Fruit fly (Drosophila melanogaster) Kc167 (cell line): ENCODE data around the gene mon2.

ENCODE experiments used
- Myc ChIP-seq: fragments of >200 bp; optimal IDR thresholded peaks from 2 replicates; lab custom pipeline; 2017; ENCODE audit warnings: missing external identifiers
- Sin3A ChIP-seq: fragments of >200 bp; optimal IDR thresholded peaks from 2 replicates; lab custom pipeline; 2018; ENCODE audit warnings: missing external identifiers
- h ChIP-seq: fragments of >200 bp; optimal IDR thresholded peaks from 3 replicates; lab custom pipeline; 2018; ENCODE audit warnings: missing external identifiers
- insv ChIP-seq: fragments of >200 bp; optimal IDR thresholded peaks from 3 replicates; lab custom pipeline; 2018; ENCODE audit warnings: missing external identifiers
- psq ChIP-seq: fragments of >200 bp; optimal IDR thresholded peaks from 2 replicates; lab custom pipeline; 2017; ENCODE audit warnings: missing external identifiers
- ttk ChIP-seq: sonication (Bioruptor generic); optimal IDR thresholded peaks from 2 replicates; lab custom pipeline; 2017; ENCODE audit warnings: missing external identifiers

The mon2 gene

DNA sequence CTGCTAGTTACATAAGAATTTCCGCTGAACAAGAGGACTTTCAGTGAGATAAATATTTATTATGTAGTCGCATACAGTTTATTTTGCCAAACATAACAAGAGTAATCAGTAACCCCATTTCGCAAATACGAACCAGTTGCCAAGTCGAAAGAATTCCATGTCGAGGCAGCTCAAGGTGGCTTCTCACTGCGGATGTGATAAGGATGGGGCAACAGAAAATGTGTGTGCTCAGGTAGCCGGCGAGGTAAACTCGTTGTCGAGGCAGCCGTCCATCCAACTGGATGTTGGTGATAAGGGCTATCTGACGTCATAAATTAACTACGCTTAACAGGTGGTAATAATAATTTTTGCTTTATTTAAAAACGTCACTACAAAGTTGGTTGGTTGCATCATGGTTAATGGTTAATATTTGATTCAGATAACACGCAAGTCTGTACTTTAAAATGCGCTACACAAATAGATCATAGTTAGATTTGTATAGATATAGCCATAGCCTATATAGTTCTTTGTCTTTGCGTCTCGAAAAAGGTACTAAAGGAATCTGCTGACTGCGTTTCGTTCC lies 7.1 kb downstream of the mon2 start:
- TF ChIP-seq Sin3A (lab: Kevin White, UChicago) (no peak), h (lab: Kevin White, UChicago) (no peak), Myc (no peak), psq (no peak), insv (lab: Kevin White, UChicago) (no peak), ttk (no peak)

DNA sequence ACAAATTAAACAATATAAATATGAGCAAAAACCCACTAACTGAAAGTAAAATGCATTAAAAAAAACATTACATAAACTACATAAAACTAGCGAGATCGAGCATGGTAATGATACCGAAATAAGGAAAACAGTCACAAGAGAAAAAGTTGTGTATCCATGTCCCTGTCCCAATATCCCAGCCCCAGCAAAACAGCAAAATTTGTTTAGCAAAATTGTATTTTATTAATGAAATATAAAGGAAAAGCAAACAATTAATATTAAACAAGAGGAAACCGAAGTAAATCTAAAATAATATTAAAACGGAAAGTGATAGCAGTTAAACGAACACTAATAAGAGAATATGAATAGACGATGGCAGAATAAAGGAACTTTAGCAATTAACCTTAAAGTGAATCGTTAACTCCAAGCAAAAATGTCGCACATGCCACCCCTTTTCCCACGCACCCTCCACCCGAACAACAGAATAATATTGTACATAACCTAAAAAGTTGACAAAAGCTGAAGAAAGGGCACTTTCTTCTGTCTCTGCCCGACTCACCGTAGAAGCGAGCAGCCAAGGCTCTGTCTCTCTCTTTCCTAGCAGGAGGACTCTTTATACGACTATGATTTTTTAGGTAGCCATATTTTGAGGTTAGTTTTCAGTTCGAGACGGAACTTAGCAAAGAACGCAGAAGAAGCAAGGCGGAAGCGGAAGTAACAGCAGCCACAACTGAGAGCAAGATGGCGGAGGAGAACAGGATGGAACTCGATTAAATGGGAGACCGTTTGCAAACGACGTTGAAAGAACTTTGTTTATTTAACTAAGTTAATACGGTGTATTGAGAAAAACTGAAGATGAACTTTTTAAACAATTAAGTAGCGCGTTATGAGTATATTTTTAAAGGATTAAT lies 13.0 kb downstream of the mon2 start:
- TF ChIP-seq psq (no peak), insv (lab: Kevin White, UChicago) (no peak), h (lab: Kevin White, UChicago) (no peak), Sin3A (lab: Kevin White, UChicago) (no peak), ttk (no peak), Myc (no peak)

DNA sequence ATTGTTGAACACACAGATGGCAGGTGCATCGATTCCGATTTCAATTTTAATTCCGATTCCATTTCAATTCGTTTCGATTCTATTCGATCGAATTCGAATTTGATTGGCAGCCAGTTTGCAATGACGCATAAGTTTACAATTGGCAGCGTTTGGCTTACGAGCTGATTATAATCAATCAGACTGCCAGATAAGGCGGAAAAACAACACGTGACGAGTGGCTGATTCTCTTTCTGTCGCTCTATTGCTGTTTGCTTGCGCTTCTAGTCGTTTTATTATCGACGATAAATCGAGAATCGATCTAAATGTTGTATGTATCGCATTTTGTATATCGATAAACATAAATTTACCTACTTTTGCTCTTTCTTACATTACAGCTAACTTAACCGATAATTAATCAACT lies 19.1 kb downstream of the mon2 start:
- TF ChIP-seq Myc: no peak
- no peak for TF ChIP-seq Sin3A (lab: Kevin White, UChicago)
- TF ChIP-seq h (lab: Kevin White, UChicago): no peak
- no peak for TF ChIP-seq psq
- TF ChIP-seq insv (lab: Kevin White, UChicago): no peak
- no peak for TF ChIP-seq ttk

DNA sequence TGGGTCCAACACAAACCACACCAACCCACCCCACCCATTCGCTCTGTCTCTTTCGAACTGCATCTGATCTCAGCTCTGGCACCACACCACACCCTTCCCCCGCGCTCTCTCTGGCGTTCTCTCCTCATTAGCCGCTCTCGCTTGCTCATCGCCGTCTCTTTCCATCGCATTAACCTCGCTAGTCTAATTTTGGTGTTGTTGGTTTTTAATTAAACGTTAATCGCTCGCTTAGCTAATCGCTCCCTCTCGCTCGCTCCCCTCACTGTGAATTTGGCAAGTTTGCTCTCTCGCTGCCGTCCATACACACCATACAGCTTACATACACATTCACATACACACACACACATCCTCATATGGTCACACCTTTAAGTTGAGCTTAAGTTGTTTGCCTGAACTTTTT lies 19.7 kb downstream of the mon2 start:
- TF ChIP-seq insv (lab: Kevin White, UChicago) (no peak), Sin3A (lab: Kevin White, UChicago) (no peak), h (lab: Kevin White, UChicago) (no peak), psq (no peak), ttk (no peak), Myc (no peak)

DNA sequence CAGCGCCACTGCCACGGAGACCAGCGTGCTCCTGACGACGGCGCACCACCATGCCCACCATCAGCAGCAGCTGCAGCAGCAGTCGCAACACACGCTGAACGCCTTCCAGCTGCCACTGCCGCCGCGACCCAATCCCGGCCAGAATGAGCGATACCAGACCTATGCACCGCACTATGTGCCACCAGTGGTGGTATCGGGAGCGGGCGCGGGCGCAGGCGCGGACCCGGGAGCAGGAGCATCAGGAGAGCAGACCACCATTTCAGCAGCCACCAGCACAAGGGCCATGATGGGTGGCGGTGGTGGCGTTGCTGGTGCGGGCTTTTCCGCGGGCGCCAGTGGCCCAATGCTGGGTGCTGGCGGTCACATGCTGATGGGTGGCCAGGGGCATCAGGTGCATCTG lies 20.7 kb downstream of the mon2 start:
- no peak for TF ChIP-seq Myc
- no peak for TF ChIP-seq ttk
- TF ChIP-seq h (lab: Kevin White, UChicago): no peak
- no peak for TF ChIP-seq Sin3A (lab: Kevin White, UChicago)
- TF ChIP-seq psq: no peak
- no peak for TF ChIP-seq insv (lab: Kevin White, UChicago)

DNA sequence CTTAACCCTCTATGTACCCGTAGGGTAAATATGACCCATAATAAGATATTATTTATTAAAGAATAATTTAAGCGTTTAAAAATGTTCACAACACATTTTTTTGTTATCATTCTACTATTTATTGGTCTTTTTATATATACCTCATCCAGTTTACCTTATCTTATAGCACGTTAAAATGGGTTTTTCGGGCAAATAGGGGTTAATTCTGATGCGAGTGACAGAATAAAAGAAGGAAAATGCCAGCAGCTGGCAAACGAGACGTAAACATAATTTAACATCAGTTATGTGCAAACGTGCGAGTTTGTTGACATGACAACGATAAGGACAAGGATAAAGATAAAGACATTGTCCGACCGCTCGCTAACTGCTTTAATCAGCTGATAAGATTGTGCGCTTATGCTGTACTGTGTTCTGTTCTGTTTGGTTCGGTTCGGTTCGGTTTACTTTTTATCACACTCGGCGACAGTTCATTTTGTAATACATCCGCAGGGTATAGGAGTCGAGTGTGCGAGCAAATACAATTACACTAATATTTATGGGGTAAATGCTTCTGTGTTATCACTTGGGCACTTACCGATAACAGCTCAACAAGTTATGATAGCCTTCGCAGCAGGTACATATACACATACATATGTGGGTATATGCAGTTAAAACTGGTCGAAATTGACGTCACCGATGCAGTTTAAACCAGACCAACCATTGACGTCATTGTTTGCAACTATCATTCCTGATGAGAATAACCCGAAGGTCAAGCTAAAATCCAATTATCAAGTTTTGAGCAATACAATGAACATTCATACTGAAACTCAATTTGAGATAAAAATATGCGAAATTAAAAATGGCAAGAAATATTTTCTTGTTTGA lies 23.1 kb downstream of the mon2 start:
- TF ChIP-seq Myc (no peak), h (lab: Kevin White, UChicago) (no peak), Sin3A (lab: Kevin White, UChicago) (no peak), insv (lab: Kevin White, UChicago) (no peak), ttk (no peak), psq (no peak)

DNA sequence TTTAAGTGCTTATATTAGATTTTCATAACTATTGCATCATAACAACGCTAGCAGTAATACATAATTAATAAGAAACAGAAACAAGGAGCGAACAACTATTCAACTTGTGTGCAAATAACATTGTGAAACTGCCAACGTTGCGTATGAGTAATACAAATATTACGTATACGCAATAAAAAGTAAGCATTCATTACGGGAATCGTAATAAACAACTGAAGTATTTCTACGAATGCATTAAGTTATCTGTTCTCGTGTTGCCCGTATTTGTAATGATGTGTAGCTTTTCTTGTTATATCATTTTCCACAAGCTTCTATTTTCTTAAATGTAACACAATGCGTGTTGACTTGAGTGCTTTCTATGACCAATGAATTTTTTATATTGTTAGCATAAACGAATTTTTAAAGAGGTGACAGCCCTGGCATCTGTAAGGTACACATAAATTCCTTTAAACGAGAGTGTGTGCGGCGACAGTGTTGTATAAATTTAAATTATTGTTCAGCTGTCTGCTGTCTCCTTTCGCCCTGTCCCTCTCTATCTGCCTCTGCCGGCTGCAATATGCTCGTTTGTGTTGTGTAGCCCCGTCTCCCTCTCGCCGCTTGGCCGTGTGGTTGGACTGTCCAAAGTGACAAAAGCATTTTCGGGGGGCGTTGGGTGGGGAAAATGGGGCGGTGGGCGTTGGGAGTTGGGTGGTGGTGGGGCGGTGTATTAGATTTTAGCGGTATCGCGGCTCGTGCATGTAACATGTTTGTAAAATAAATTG lies 24.0 kb downstream of the mon2 start:
- TF ChIP-seq ttk (no peak), Sin3A (lab: Kevin White, UChicago) (no peak), Myc (no peak), h (lab: Kevin White, UChicago) (no peak), psq (no peak), insv (lab: Kevin White, UChicago) (no peak)

DNA sequence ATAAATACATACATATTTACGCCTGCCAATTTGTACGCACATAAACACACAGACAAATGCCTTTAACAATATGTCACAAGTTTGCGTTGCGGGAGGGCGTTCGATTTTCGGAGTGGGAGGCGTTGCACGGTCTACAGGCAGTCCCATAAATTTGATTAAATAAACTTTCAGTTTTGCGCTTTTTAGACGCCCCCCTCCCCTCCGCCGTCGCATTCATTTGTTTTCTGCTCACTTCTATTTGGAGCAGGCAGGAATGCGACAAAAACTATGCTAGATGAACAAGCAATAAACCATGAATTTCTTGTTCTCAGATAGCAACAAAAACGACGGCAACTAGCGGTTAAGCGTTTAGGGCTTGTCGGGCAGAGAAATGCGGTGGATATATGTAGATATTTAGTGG lies 24.8 kb downstream of the mon2 start:
- TF ChIP-seq h (lab: Kevin White, UChicago) (no peak), insv (lab: Kevin White, UChicago) (no peak), psq (no peak), Sin3A (lab: Kevin White, UChicago) (no peak), ttk (no peak), Myc (no peak)

DNA sequence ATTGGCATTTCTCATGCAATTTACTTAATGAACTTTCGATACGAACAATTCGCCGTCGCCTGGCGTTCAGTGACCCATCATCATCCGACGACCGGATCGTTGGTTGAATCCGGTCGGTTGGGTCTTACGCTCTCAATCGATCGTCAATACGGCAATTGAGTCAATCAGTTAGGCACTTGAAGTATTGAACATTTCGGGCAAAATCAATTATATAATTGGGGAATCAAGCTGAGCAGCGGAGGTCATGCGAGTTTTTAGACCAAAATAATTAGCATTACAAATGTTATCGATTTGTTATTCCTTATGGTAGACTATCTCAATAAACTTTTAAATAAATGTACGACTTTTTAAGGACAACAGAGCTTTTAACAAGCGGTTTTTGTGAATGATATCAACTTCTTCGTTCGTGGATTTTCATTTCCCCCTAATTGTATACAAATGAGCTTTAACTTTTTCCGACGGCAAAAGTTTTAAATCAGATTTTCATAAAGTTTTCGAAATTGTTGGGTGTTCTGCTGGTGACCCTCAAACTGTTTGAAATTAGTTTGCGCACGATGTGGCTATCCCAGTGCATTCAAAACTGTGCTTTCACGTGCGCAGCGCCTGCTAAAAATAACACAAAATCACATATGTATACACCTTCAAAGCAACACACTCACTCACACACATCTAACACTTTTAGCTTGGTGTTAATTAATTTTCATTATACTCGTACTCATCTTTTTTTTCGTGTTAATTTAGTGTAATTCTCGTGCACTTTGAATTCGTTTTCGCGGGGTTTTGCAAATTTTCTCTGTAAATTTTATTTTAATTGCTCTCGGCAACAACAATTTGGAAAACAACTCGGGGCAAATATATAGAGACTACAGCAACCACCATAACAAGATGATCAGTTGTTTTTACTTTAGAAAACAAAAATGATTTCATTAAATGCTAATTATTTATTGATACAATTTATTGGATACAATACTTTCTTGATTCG lies 25.6 kb downstream of the mon2 start:
- TF ChIP-seq Myc: no peak
- no peak for TF ChIP-seq psq
- no peak for TF ChIP-seq Sin3A (lab: Kevin White, UChicago)
- no peak for TF ChIP-seq h (lab: Kevin White, UChicago)
- no peak for TF ChIP-seq insv (lab: Kevin White, UChicago)
- no peak for TF ChIP-seq ttk

DNA sequence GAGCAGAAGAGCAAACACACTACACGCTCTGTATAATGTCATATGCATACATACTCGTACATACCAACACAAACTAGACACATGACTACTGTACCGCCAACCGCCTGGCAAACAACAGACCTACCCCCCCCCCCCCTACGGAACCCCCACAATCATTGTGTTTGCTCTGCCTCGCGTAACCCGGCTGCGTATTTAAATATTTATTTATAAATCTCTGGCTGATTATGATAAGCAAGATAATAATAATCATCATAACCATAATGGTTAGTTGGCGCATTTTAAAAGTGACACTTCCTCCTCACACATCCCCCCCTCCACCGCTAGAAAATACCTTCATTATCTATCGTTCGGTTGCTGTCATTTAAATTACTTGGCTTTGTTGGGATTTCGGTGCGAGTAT lies 26.3 kb downstream of the mon2 start:
- no peak for TF ChIP-seq Myc
- TF ChIP-seq h (lab: Kevin White, UChicago): no peak
- no peak for TF ChIP-seq psq
- no peak for TF ChIP-seq ttk
- TF ChIP-seq Sin3A (lab: Kevin White, UChicago): no peak
- no peak for TF ChIP-seq insv (lab: Kevin White, UChicago)

DNA sequence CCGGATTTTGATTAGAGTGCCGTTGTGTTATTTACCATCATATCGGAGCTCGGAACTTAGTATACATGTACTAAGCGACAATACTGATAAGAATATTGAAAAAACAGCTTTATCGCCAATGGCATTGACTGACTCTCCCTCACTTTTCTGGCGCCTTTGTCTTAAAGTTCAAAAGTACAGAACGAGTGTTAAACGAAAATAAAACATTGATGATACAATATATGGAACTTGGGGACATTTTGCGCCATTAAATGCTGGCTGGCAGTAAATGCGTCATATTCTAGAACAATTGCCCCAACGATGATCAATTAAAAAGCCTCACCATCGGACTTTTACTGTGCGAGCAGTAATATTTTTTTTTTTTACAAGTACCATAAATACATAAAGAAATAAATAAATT lies 28.6 kb downstream of the mon2 start:
- TF ChIP-seq h (lab: Kevin White, UChicago) (no peak), Myc (no peak), psq (no peak), ttk (no peak), Sin3A (lab: Kevin White, UChicago) (no peak), insv (lab: Kevin White, UChicago) (no peak)
